Fruit fly (Drosophila melanogaster) whole organism, embryonic: Measurements from ENCODE around the gene Nrd1.

Experiments
- Bgb ChIP-seq: fragments of 200-800 bp; sonication (Bioruptor generic); IDR thresholded peaks from 2 replicates; pipeline ENCODE4 v1.3.6; 2022; ENCODE audit warnings: missing biosample characterization, missing genetic modification characterization; ENCODE audit not compliant: partially characterized antibody
- CG11398 ChIP-seq: fragments of 200-800 bp; sonication (Bioruptor generic); optimal IDR thresholded peaks from 2 replicates; lab custom pipeline; 2016; ENCODE audit warnings: missing biosample characterization, missing genetic modification characterization
- CG12219 ChIP-seq: fragments of 200-800 bp; sonication (Bioruptor generic); optimal IDR thresholded peaks from 3 replicates; lab custom pipeline; 2018; ENCODE audit warnings: missing biosample characterization, mild to moderate bottlenecking, missing genetic modification characterization
- CG1233 ChIP-seq: fragments of 200-800 bp; sonication (Bioruptor generic); optimal IDR thresholded peaks from 4 replicates; lab custom pipeline; 2018; ENCODE audit warnings: missing biosample characterization, mild to moderate bottlenecking, missing genetic modification characterization
- CG12744 ChIP-seq: fragments of 200-800 bp; sonication (Bioruptor generic); optimal IDR thresholded peaks from 2 replicates; lab custom pipeline; 2016; ENCODE audit warnings: missing biosample characterization, missing genetic modification characterization
- CG13775 ChIP-seq: fragments of 200-800 bp; sonication (Bioruptor generic); optimal IDR thresholded peaks from 3 replicates; lab custom pipeline; 2017; ENCODE audit warnings: missing biosample characterization, mild to moderate bottlenecking, missing genetic modification characterization
- CG14667 ChIP-seq: fragments of 200-800 bp; sonication (Bioruptor generic); IDR thresholded peaks from 2 replicates; pipeline ENCODE4 v1.3.6; 2022; ENCODE audit warnings: missing biosample characterization, missing genetic modification characterization
- CG14710 ChIP-seq: fragments of 200-800 bp; sonication (Bioruptor generic); optimal IDR thresholded peaks from 3 replicates; lab custom pipeline; 2019; ENCODE audit warnings: missing biosample characterization, mild to moderate bottlenecking, missing genetic modification characterization, moderate library complexity
- CG17612 ChIP-seq: fragments of 200-800 bp; sonication (Bioruptor generic); IDR thresholded peaks from 2 replicates; pipeline ENCODE4 v1.3.6; 2022; ENCODE audit warnings: missing biosample characterization, missing genetic modification characterization
- CG17829 ChIP-seq: fragments of 200-800 bp; optimal IDR thresholded peaks from 2 replicates; lab custom pipeline; 2019; ENCODE audit warnings: missing biosample characterization, mild to moderate bottlenecking, missing genetic modification characterization, moderate library complexity
- CG18476 ChIP-seq: fragments of 200-800 bp; sonication (Bioruptor generic); optimal IDR thresholded peaks from 2 replicates; lab custom pipeline; 2016; ENCODE audit warnings: missing biosample characterization, mild to moderate bottlenecking, missing genetic modification characterization
- CG32532 ChIP-seq: fragments of 200-800 bp; sonication (Bioruptor generic); IDR thresholded peaks from 2 replicates; pipeline ENCODE4 v1.3.6; 2022; ENCODE audit warnings: missing biosample characterization, missing genetic modification characterization
- CG3838 ChIP-seq: fragments of 200-800 bp; sonication (Bioruptor generic); optimal IDR thresholded peaks from 3 replicates; lab custom pipeline; 2016; ENCODE audit warnings: missing biosample characterization, missing genetic modification characterization
- CG3995 ChIP-seq: fragments of 200-800 bp; sonication (Bioruptor generic); optimal IDR thresholded peaks from 3 replicates; lab custom pipeline; 2016; ENCODE audit warnings: missing biosample characterization, missing genetic modification characterization
- CG4617 ChIP-seq: fragments of 200-800 bp; sonication (Bioruptor generic); optimal IDR thresholded peaks from 3 replicates; lab custom pipeline; 2016; ENCODE audit warnings: missing biosample characterization, missing genetic modification characterization, borderline replicate concordance
- CG7839 ChIP-seq: fragments of 200-800 bp; sonication (Bioruptor generic); optimal IDR thresholded peaks from 3 replicates; lab custom pipeline; 2018; ENCODE audit warnings: missing biosample characterization, mild to moderate bottlenecking, missing genetic modification characterization, moderate library complexity
- CG9609 ChIP-seq: fragments of 200-800 bp; sonication (Bioruptor generic); optimal IDR thresholded peaks from 3 replicates; lab custom pipeline; 2016; ENCODE audit warnings: missing biosample characterization, missing genetic modification characterization
- CG9817 ChIP-seq: fragments of 200-800 bp; sonication (Bioruptor generic); optimal IDR thresholded peaks from 2 replicates; lab custom pipeline; 2018; ENCODE audit warnings: missing biosample characterization, mild to moderate bottlenecking, missing genetic modification characterization, moderate library complexity
- CoRest ChIP-seq: fragments of 200-800 bp; sonication (Bioruptor generic); optimal IDR thresholded peaks from 3 replicates; lab custom pipeline; 2018; ENCODE audit warnings: missing biosample characterization, mild to moderate bottlenecking, missing genetic modification characterization, moderate library complexity
- D19A ChIP-seq: fragments of 200-800 bp; optimal IDR thresholded peaks from 3 replicates; lab custom pipeline; 2019; ENCODE audit warnings: missing biosample characterization, mild to moderate bottlenecking, missing genetic modification characterization, moderate library complexity
- Deaf1 ChIP-seq: fragments of 200-800 bp; optimal IDR thresholded peaks from 3 replicates; lab custom pipeline; 2019; ENCODE audit warnings: missing biosample characterization, mild to moderate bottlenecking, missing genetic modification characterization, moderate library complexity
- Doc2 ChIP-seq: fragments of 200-800 bp; sonication (Bioruptor generic); IDR thresholded peaks from 2 replicates; pipeline ENCODE4 v1.3.6; 2022; ENCODE audit warnings: missing biosample characterization, missing genetic modification characterization
- Dref ChIP-seq: fragments of 200-800 bp; sonication (Bioruptor generic); IDR thresholded peaks from 2 replicates; pipeline ENCODE4 v1.3.6; 2022; ENCODE audit warnings: missing biosample characterization, missing genetic modification characterization
- E2f1 ChIP-seq: fragments of 200-800 bp; sonication (Bioruptor generic); IDR thresholded peaks from 2 replicates; pipeline ENCODE4 v1.3.6; 2022; ENCODE audit warnings: missing biosample characterization, missing genetic modification characterization
- H15 ChIP-seq: fragments of 200-800 bp; sonication (Bioruptor generic); IDR thresholded peaks from 3 replicates; pipeline ENCODE4 v1.3.6; 2022; ENCODE audit warnings: missing biosample characterization, missing genetic modification characterization
- HmgZ ChIP-seq: fragments of 200-800 bp; sonication (Bioruptor generic); optimal IDR thresholded peaks from 2 replicates; lab custom pipeline; 2018; ENCODE audit warnings: missing biosample characterization, mild to moderate bottlenecking, missing genetic modification characterization
- MBD-R2 ChIP-seq: fragments of 200-800 bp; sonication (Bioruptor generic); IDR thresholded peaks from 2 replicates; pipeline ENCODE4 v1.3.6; 2022; ENCODE audit warnings: missing biosample characterization, missing genetic modification characterization
- Meics ChIP-seq: fragments of 200-800 bp; sonication (Bioruptor generic); optimal IDR thresholded peaks from 2 replicates; lab custom pipeline; 2017; ENCODE audit warnings: missing biosample characterization, mild to moderate bottlenecking, missing genetic modification characterization
- Myb ChIP-seq: fragments of 200-800 bp; sonication (Bioruptor generic); optimal IDR thresholded peaks from 2 replicates; lab custom pipeline; 2016; ENCODE audit warnings: missing biosample characterization, missing genetic modification characterization
- NC2α ChIP-seq: fragments of 200-800 bp; sonication (Bioruptor generic); optimal IDR thresholded peaks from 2 replicates; lab custom pipeline; 2016; ENCODE audit warnings: missing biosample characterization, missing genetic modification characterization
- NfI ChIP-seq: fragments of 200-800 bp; sonication (Bioruptor generic); optimal IDR thresholded peaks from 3 replicates; lab custom pipeline; 2018; ENCODE audit warnings: missing biosample characterization, mild to moderate bottlenecking, missing genetic modification characterization, moderate library complexity
- Vsx1 ChIP-seq: fragments of 200-800 bp; sonication (Bioruptor generic); optimal IDR thresholded peaks from 2 replicates; lab custom pipeline; 2017; ENCODE audit warnings: missing biosample characterization, mild to moderate bottlenecking, missing genetic modification characterization, missing genetic modification reagents
- Xrp1 ChIP-seq: fragments of 200-800 bp; sonication (Bioruptor generic); IDR thresholded peaks from 2 replicates; pipeline ENCODE4 v1.3.6; 2022; ENCODE audit warnings: missing biosample characterization, missing genetic modification characterization
- ato ChIP-seq: fragments of 200-800 bp; sonication (Bioruptor generic); IDR thresholded peaks from 2 replicates; pipeline ENCODE4 v1.3.6; 2022; ENCODE audit warnings: missing biosample characterization, missing genetic modification characterization; ENCODE audit not compliant: partially characterized antibody
- br ChIP-seq: fragments of >200 bp; optimal IDR thresholded peaks from 2 replicates; lab custom pipeline; 2017
- disco-r ChIP-seq: fragments of 200-800 bp; sonication (Bioruptor generic); optimal IDR thresholded peaks from 2 replicates; lab custom pipeline; 2016; ENCODE audit warnings: missing biosample characterization, missing genetic modification characterization
- dmrt99B ChIP-seq: fragments of 200-800 bp; sonication (Bioruptor generic); optimal IDR thresholded peaks from 2 replicates; lab custom pipeline; 2018; ENCODE audit warnings: missing biosample characterization, mild to moderate bottlenecking, missing genetic modification characterization, moderate library complexity
- dpn ChIP-seq, 2 experiments: fragments of 200-800 bp; sonication (Bioruptor generic); optimal IDR thresholded peaks; 3 replicates each; lab custom pipeline; 2016; ENCODE audit warnings: missing biosample characterization in 2 of 2, missing genetic modification characterization in 2 of 2
- gce ChIP-seq: fragments of 200-800 bp; sonication (Bioruptor generic); IDR thresholded peaks from 3 replicates; pipeline ENCODE4 v1.3.6; 2022; ENCODE audit warnings: missing biosample characterization, missing genetic modification characterization
- grn ChIP-seq: fragments of 200-800 bp; sonication (Bioruptor generic); optimal IDR thresholded peaks from 3 replicates; lab custom pipeline; 2017; ENCODE audit warnings: missing biosample characterization, missing genetic modification characterization
- gsb-n ChIP-seq: fragments of 200-800 bp; sonication (Bioruptor generic); optimal IDR thresholded peaks from 3 replicates; lab custom pipeline; 2018; ENCODE audit warnings: missing biosample characterization, mild to moderate bottlenecking, missing genetic modification characterization
- nerfin-2 ChIP-seq: fragments of 200-800 bp; sonication (Bioruptor generic); IDR thresholded peaks from 2 replicates; pipeline ENCODE4 v1.3.6; 2022; ENCODE audit warnings: missing biosample characterization, missing genetic modification characterization; ENCODE audit not compliant: partially characterized antibody
- nmo ChIP-seq: fragments of 200-800 bp; sonication (Bioruptor generic); optimal IDR thresholded peaks from 2 replicates; lab custom pipeline; 2018; ENCODE audit warnings: missing biosample characterization, mild to moderate bottlenecking, missing genetic modification characterization, moderate library complexity
- nom ChIP-seq: fragments of 200-800 bp; sonication (Bioruptor generic); optimal IDR thresholded peaks from 2 replicates; lab custom pipeline; 2017; ENCODE audit warnings: missing biosample characterization, missing genetic modification characterization, mild to moderate bottlenecking, moderate library complexity, missing genetic modification reagents
- pfk ChIP-seq: fragments of 200-800 bp; sonication (Bioruptor generic); optimal IDR thresholded peaks from 2 replicates; lab custom pipeline; 2018; ENCODE audit warnings: missing biosample characterization, mild to moderate bottlenecking, missing genetic modification characterization, moderate library complexity
- salm ChIP-seq: fragments of 200-800 bp; sonication (Bioruptor generic); optimal IDR thresholded peaks from 2 replicates; lab custom pipeline; 2018; ENCODE audit warnings: missing biosample characterization, mild to moderate bottlenecking, missing genetic modification characterization
- schlank ChIP-seq: fragments of 200-800 bp; sonication (Bioruptor generic); optimal IDR thresholded peaks from 2 replicates; lab custom pipeline; 2018; ENCODE audit warnings: missing biosample characterization, mild to moderate bottlenecking, missing genetic modification characterization
- slp2 ChIP-seq: fragments of 200-800 bp; sonication (Bioruptor generic); optimal IDR thresholded peaks from 2 replicates; lab custom pipeline; 2016; ENCODE audit warnings: missing biosample characterization, missing genetic modification characterization
- yki ChIP-seq: fragments of >200 bp; optimal IDR thresholded peaks from 3 replicates; lab custom pipeline; 2018

The Nrd1 gene

DNA sequence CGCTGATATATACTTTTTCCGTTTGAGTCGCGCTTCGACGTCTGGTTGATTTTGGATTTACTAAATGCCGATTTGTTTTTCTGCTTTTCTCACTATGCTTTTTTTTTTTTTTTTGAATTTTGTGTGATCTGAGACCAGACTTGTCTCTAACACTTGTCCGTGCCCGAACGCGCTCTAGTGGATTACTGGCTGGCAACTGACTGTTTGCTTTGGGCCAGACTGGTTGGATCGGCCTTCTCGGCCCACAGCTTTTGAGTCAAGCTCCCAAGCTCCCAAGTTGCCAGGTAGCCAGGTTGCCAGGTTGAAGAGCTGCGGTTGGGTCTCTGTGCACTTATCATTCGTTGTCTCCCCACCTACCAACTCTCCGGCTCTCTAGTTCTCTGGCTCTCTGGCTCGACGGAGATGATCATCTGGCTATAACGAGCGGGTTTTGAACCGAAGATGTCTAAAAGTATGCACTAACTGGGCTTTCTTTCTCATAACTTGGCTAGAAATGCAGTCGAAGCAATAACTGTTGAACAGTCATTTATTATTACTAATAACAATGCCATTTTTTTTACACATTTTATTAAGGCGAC, 48.5 kb upstream of the Nrd1 start, which contains the start of gene pot (continued):
- TF ChIP-seq CG3995 (GFP tag; lab: Kevin White, UChicago) (no peak), NC2α (GFP tag; lab: Kevin White, UChicago) (no peak), CG12744 (GFP tag; lab: Kevin White, UChicago) (no peak), Bgb (0 out of 2 replicates have a peak, but pooled peaks have one; percentile 14), yki (lab: Kevin White, UChicago) (no peak)

DNA sequence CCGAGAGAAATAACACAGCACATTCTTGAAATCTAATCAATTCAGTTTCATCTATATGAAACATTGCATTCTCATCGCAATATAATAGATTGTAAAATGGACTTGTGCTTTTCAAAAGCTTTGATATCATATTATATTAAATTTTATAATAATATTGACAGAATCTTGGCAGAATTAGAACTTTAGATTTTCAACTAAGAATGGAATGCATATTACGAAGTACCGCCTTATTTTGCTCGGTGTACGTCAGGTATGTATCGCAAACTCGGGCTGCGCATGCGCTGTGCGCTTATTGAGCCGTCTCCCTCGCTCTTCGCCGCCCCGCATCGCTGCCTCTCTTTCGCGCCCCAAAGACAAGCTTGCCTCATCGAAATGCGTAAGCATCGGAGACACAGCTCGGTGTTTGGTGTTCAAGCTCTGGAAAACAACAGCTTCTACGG, 46.5 kb upstream of the Nrd1 start:
- TF ChIP-seq CG32532 (peak; percentile 89), schlank (peak; percentile 73), CG17829 (tag; lab: Kevin White, UChicago) (peak; percentile 95), dmrt99B (peak; percentile 94), CG9609 (GFP tag; lab: Kevin White, UChicago) (no peak), CG11398 (no peak), NfI (peak; percentile 89), Vsx1 (GFP tag; lab: Kevin White, UChicago) (peak; percentile 76), Deaf1 (tag; lab: Kevin White, UChicago) (peak; percentile 73), CG4617 (peak; percentile 25), CG1233 (GFP tag; lab: Kevin White, UChicago) (peak; percentile 89), Dref (no peak), H15 (GFP tag; lab: Robert Waterston, UW) (peak; percentile 76; the same call in 2 of the 3 replicates), salm (tag; lab: Kevin White, UChicago) (peak; percentile 87), CG18476 (GFP tag; lab: Kevin White, UChicago) (peak; percentile 54), br (lab: Kevin White, UChicago) (no peak), CG9817 (tag; lab: Kevin White, UChicago) (peak; percentile 86), CG14667 (GFP tag; lab: Robert Waterston, UW) (peak; percentile 78), E2f1 (GFP tag; lab: Robert Waterston, UW) (peak; percentile 88), CG14710 (tag; lab: Kevin White, UChicago) (peak; percentile 92), CG13775 (GFP tag; lab: Kevin White, UChicago) (peak; percentile 90), disco-r (GFP tag; lab: Kevin White, UChicago) (no peak), ato (GFP tag; lab: Robert Waterston, UW) (no peak), Doc2 (GFP tag; lab: Robert Waterston, UW) (no peak), CG7839 (peak; percentile 95), CG17612 (peak; percentile 44; the same call in 1 of the 2 replicates), MBD-R2 (GFP tag; lab: Robert Waterston, UW) (peak; percentile 50), nom (GFP tag; lab: Kevin White, UChicago) (peak; percentile 85), pfk (GFP tag; lab: Kevin White, UChicago) (peak; percentile 14), grn (GFP tag; lab: Kevin White, UChicago) (no peak), Xrp1 (GFP tag; lab: Robert Waterston, UW) (peak; percentile 90), D19A (peak; percentile 90), gsb-n (tag; lab: Kevin White, UChicago) (peak; percentile 85), CG12219 (GFP tag; lab: Kevin White, UChicago) (peak; percentile 85), nerfin-2 (GFP tag; lab: Robert Waterston, UW) (no peak), gce (GFP tag; lab: Robert Waterston, UW) (peak; percentile 71; the same call in 2 of the 3 replicates), nmo (GFP tag; lab: Kevin White, UChicago) (peak; percentile 96), HmgZ (tag; lab: Kevin White, UChicago) (peak; percentile 82), dpn (GFP tag; optimal IDR thresholded peaks at IDR 0.05; lab: Kevin White, UChicago) (peak in 1 of 2 experiments; percentile 80), CoRest (tag; lab: Kevin White, UChicago) (peak; percentile 95), Meics (peak; percentile 90), Myb (peak; percentile 8), CG3838 (GFP tag; lab: Kevin White, UChicago) (no peak), slp2 (GFP tag; lab: Kevin White, UChicago) (peak; percentile 4)
